Worm (Caenorhabditis elegans) whole organism, mixed stage, embryonic: ENCODE results near the gene spcs-2.

Experiments
- ceh-43 ChIP-seq: fragments of 200-800 bp; sonication (Bioruptor generic); optimal IDR thresholded peaks from 2 replicates; lab custom pipeline; 2018; ENCODE audit warnings: mild to moderate bottlenecking, missing genetic modification characterization, moderate library complexity, missing compliant biosample characterization
- cnd-1 ChIP-seq: fragments of 200-800 bp; sonication (Bioruptor generic); optimal IDR thresholded peaks from 2 replicates; lab custom pipeline; 2018; ENCODE audit warnings: mild to moderate bottlenecking, missing genetic modification characterization, missing compliant biosample characterization
- elt-3 ChIP-seq: fragments of 150-350 bp; optimal IDR thresholded peaks from 2 replicates; lab custom pipeline; 2014; ENCODE audit warnings: missing biosample characterization, missing genetic modification characterization
- hlh-1 ChIP-seq: fragments of 150-350 bp; optimal IDR thresholded peaks from 2 replicates; lab custom pipeline; 2014; ENCODE audit warnings: missing biosample characterization, missing genetic modification reagents, missing genetic modification characterization
- nhr-12 ChIP-seq: fragments of 150-350 bp; optimal IDR thresholded peaks from 2 replicates; lab custom pipeline; 2014; ENCODE audit warnings: missing biosample characterization, missing genetic modification characterization
- nhr-28 ChIP-seq: fragments of 150-350 bp; optimal IDR thresholded peaks from 2 replicates; lab custom pipeline; 2014; ENCODE audit warnings: missing biosample characterization, missing genetic modification characterization
- pha-4 ChIP-seq: fragments of 150-350 bp; optimal IDR thresholded peaks from 2 replicates; lab custom pipeline; 2018; ENCODE audit warnings: missing biosample characterization, missing genetic modification reagents, missing genetic modification characterization
- sem-2 ChIP-seq: fragments of 200-800 bp; sonication (Bioruptor generic); optimal IDR thresholded peaks from 2 replicates; lab custom pipeline; 2018; ENCODE audit warnings: mild to moderate bottlenecking, missing genetic modification characterization, missing compliant biosample characterization
- sptf-1 ChIP-seq: sonication (generic microtip); optimal IDR thresholded peaks from 2 replicates; lab custom pipeline; 2017; ENCODE audit warnings: mild to moderate bottlenecking, missing genetic modification characterization, moderate library complexity, missing compliant biosample characterization
- unc-120 ChIP-seq: sonication (generic microtip); optimal IDR thresholded peaks from 2 replicates; lab custom pipeline; 2017; ENCODE audit warnings: missing genetic modification characterization, missing compliant biosample characterization; ENCODE audit not compliant: poor library complexity, severe bottlenecking
- unc-39 ChIP-seq: fragments of 150-350 bp; optimal IDR thresholded peaks from 2 replicates; lab custom pipeline; 2014; ENCODE audit warnings: missing biosample characterization, missing genetic modification characterization

spcs-2 gene

ce11 chrIII:12919882-12920281 lies 45.1 kb downstream of the spcs-2 start:
- peak; percentile 73 for TF ChIP-seq pha-4 (tag; lab: Kevin White, UChicago)
- TF ChIP-seq cnd-1 (tag; lab: Kevin White, UChicago): no peak

DNA sequence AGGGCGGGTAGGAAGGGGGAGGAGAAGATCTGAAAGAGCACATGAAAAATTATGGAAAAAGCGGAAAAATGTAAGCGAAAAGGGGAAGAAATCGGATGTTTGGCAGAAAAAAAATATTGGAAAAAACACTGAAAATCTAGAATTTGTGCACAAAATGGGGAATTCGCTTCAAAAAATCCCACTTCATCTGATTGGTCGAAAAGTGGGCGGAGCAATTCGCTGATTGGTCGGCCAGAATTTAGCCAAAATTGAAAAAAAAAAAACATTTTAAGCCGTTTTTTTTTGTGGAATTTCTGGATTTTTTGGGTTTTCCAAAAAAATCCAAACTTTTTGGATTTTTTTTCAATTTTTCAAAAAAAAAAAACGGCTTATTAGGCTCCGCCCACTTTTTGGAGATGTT lies 46.0 kb downstream of the spcs-2 start:
- TF ChIP-seq unc-39 (tag; lab: Kevin White, UChicago) (no peak), nhr-12 (no peak), sptf-1 (tag; lab: Kevin White, UChicago) (no peak), sem-2 (no peak), ceh-43 (GFP tag; lab: Kevin White, UChicago) (no peak), elt-3 (no peak), nhr-28 (tag; lab: Kevin White, UChicago) (no peak), unc-120 (tag; lab: Kevin White, UChicago) (no peak), hlh-1 (tag; lab: Kevin White, UChicago) (no peak)
